Fruit fly (Drosophila melanogaster): ENCODE measurements around the gene Cox17.

DNA sequence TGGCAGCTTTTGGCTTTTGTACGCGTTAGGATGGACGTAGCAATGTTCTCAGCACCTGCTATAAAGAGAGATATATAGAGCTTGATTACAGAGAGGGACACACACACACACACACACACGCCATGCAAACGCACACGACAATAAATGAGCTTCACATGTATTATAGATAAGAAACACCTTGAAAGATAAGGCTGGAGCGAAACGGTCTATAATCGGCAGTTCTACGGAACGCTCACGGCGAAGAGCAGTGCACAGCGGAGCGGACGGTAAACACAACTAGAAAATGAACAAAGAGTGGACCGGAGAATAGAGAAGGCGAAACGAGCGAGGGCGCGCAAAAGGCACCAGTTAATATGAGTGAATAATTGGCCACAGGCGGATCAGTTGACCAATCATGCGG lies 35.8 kb downstream of the Cox17 start:
- TF ChIP-seq CG32264 (GFP tag; optimal IDR thresholded peaks at IDR 0.05) (no peak), usp (GFP tag; optimal IDR thresholded peaks at IDR 0.05) (no peak), dmrt93B (GFP tag; optimal IDR thresholded peaks at IDR 0.05) (no peak), jim (GFP tag; optimal IDR thresholded peaks at IDR 0.05) (no peak), brk (GFP tag; optimal IDR thresholded peaks at IDR 0.05) (no peak), Dfd (GFP tag; optimal IDR thresholded peaks at IDR 0.05) (no peak), Myc (optimal IDR thresholded peaks at IDR 0.05) (no peak), sv (GFP tag; optimal IDR thresholded peaks at IDR 0.05) (no peak), N (GFP tag; optimal IDR thresholded peaks at IDR 0.05) (no peak), h (GFP tag; optimal IDR thresholded peaks at IDR 0.05) (no peak), Vsx2 (GFP tag; optimal IDR thresholded peaks at IDR 0.05; ENCODE audit: partially characterized antibody) (no peak), psq (GFP tag; optimal IDR thresholded peaks at IDR 0.05) (peak; percentile 56), br (GFP tag; optimal IDR thresholded peaks at IDR 0.05) (no peak), CrebA (GFP tag; optimal IDR thresholded peaks at IDR 0.05; ENCODE audit: borderline replicate concordance) (no peak)
